Worm (Caenorhabditis elegans) whole organism, early embryonic: ENCODE results near the gene M02B1.3.

Source experiments
- F13C5.2 ChIP-seq: sonication (generic microtip); optimal IDR thresholded peaks from 2 replicates; lab custom pipeline; 2017; ENCODE audit warnings: mild to moderate bottlenecking, missing genetic modification characterization, inconsistent platforms, missing compliant biosample characterization
- pes-1 ChIP-seq: fragments of 200-800 bp; sonication (Bioruptor generic); IDR thresholded peaks from 2 replicates; pipeline ENCODE4 v1.3.6; 2022; ENCODE audit warnings: missing genetic modification reagents, missing genetic modification characterization, missing compliant biosample characterization
- tra-4 ChIP-seq: sonication (generic microtip); optimal IDR thresholded peaks from 2 replicates; lab custom pipeline; 2017; ENCODE audit warnings: missing genetic modification characterization, missing compliant biosample characterization

DNA sequence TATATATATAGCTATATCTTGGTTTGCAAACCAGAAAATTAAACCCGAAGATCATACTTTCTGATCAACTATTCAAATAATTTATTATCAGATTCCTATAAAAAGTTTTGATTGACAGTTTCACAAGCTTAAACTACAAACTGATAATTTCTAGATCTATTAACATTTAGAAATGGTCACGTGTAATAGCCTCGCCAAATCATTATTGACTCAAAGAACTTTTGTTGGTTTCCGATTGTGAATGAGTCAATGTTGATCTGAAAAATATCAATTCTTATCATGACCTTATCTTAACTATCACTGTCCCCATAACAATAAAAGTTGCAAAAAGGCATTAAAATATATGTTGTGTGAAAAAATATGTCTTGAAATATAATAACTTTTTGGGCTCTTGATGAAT, 5.8 kb downstream of the M02B1.3 start:
- TF ChIP-seq pes-1 (GFP tag; lab: Robert Waterston, UW) = no peak
- TF ChIP-seq F13C5.2 (tag; lab: Kevin White, UChicago) = no peak
- TF ChIP-seq tra-4 (tag; lab: Kevin White, UChicago) = no peak
